Fruit fly (Drosophila melanogaster) whole organism, embryonic: ENCODE data around the gene CG15529.

Experiments used
- CG11456 ChIP-seq: fragments of 200-800 bp; sonication (Bioruptor generic); IDR thresholded peaks from 3 replicates; pipeline ENCODE4 v1.3.6; 2022; ENCODE audit warnings: missing biosample characterization, missing genetic modification characterization
- CG31388 ChIP-seq: fragments of 200-800 bp; sonication (Bioruptor generic); optimal IDR thresholded peaks from 2 replicates; lab custom pipeline; 2016; ENCODE audit warnings: missing biosample characterization, missing genetic modification characterization
- CG3726 ChIP-seq: fragments of 200-800 bp; sonication (Bioruptor generic); IDR thresholded peaks from 3 replicates; pipeline ENCODE4, ENCODE4 v1.3.6; 2022; ENCODE audit warnings: missing biosample characterization, missing genetic modification characterization
- CG9215 ChIP-seq: fragments of 200-800 bp; sonication (Bioruptor generic); IDR thresholded peaks from 2 replicates; pipeline ENCODE4 v1.3.6; 2022; ENCODE audit warnings: missing biosample characterization, missing genetic modification characterization
- Meics ChIP-seq: fragments of 200-800 bp; sonication (Bioruptor generic); optimal IDR thresholded peaks from 2 replicates; lab custom pipeline; 2017; ENCODE audit warnings: missing biosample characterization, mild to moderate bottlenecking, missing genetic modification characterization
- ab ChIP-seq: fragments of 200-800 bp; sonication (Bioruptor generic); optimal IDR thresholded peaks from 2 replicates; lab custom pipeline; 2016; ENCODE audit warnings: missing biosample characterization, missing genetic modification characterization
- br ChIP-seq: fragments of >200 bp; optimal IDR thresholded peaks from 2 replicates; lab custom pipeline; 2017
- dmrt99B ChIP-seq: fragments of 200-800 bp; sonication (Bioruptor generic); optimal IDR thresholded peaks from 2 replicates; lab custom pipeline; 2018; ENCODE audit warnings: missing biosample characterization, mild to moderate bottlenecking, missing genetic modification characterization, moderate library complexity
- gro ChIP-seq: fragments of 200-800 bp; sonication (Bioruptor generic); optimal IDR thresholded peaks from 2 replicates; lab custom pipeline; 2016; ENCODE audit warnings: missing biosample characterization, missing genetic modification characterization
- mirr ChIP-seq: fragments of 200-800 bp; sonication (Bioruptor generic); optimal IDR thresholded peaks from 3 replicates; lab custom pipeline; 2018; ENCODE audit warnings: missing biosample characterization, mild to moderate bottlenecking, missing genetic modification characterization
- ro ChIP-seq: fragments of 200-800 bp; sonication (Bioruptor generic); IDR thresholded peaks from 2 replicates; pipeline ENCODE4 v1.3.6; 2022; ENCODE audit warnings: missing biosample characterization, missing genetic modification characterization
- sim ChIP-seq: fragments of 200-800 bp; sonication (Bioruptor generic); IDR thresholded peaks from 2 replicates; pipeline ENCODE4 v1.3.6; 2022; ENCODE audit warnings: missing biosample characterization, missing genetic modification characterization
- usp ChIP-seq: fragments of >200 bp; optimal IDR thresholded peaks from 2 replicates; lab custom pipeline; 2017; ENCODE audit warnings: missing biosample characterization, missing genetic modification characterization

DNA sequence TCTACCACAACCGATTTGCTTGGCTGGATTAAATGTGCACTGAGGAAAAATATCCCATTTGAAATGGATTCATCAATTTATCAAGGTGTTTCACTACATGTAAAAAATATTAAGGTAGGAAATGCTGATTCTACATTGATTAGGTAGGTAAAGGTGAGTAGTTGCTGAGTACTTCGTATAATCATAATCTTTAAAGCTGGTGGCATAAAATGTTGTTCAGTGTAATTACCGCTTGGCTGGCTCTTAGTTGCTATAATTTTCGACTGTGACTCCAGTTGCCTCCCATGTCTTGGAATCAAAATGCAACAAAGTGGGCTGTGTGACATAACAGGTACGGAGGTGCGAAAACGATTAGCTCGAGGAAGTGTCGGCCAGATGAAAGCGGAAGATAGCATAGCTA, 28.7 kb upstream of the CG15529 start, which contains the start of gene CG45072:
- no peak for TF ChIP-seq usp (GFP tag; lab: Kevin White, UChicago)
- TF ChIP-seq CG9215 (GFP tag; lab: Robert Waterston, UW), result no peak
- no peak for TF ChIP-seq br (lab: Kevin White, UChicago)
- no peak for TF ChIP-seq ro (GFP tag; lab: Robert Waterston, UW)
- TF ChIP-seq Meics, result no peak
- TF ChIP-seq ab (GFP tag; lab: Kevin White, UChicago), result no peak
- TF ChIP-seq dmrt99B (tag; lab: Kevin White, UChicago), result no peak
- no peak for TF ChIP-seq sim
- no peak for TF ChIP-seq CG31388 (GFP tag; lab: Kevin White, UChicago)
- TF ChIP-seq CG3726, result no peak
- TF ChIP-seq CG11456, result no peak
- TF ChIP-seq gro, result no peak
- TF ChIP-seq mirr (GFP tag; lab: Kevin White, UChicago), result no peak
